Fruit fly (Drosophila melanogaster): ENCODE results near the gene CG13705.

DNA sequence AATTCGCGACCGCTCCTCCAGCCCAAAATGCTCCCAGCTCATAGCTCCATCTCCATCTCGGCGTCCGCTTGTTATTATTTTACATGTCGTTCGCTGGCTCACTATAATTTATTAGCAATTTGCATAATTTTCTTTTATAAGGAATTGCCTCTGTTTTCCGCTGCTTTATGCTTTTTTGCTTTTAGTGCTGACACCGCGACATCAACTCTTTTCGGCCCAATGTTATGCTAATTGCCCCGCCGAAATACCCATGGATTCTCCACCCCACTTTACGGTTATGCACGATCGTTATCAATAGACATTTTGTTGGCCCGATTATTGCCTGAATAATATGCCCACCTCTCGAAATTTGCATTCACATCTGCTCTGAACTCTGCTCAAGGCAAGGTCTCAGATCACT lies 41.5 kb upstream of the CG13705 start:
- TF ChIP-seq psq (GFP tag; optimal IDR thresholded peaks at IDR 0.05), result no peak
- TF ChIP-seq CG12744 (GFP tag; optimal IDR thresholded peaks at IDR 0.05), result no peak
- no peak for TF ChIP-seq bsh (GFP tag; optimal IDR thresholded peaks at IDR 0.05)
- no peak for TF ChIP-seq bowl (GFP tag; IDR thresholded peaks at IDR 0.05)
- no peak for TF ChIP-seq CG7271 (tag; optimal IDR thresholded peaks at IDR 0.05)
- no peak for TF ChIP-seq B-H1 (GFP tag; IDR thresholded peaks at IDR 0.05)
- no peak for TF ChIP-seq CG18764 (GFP tag; optimal IDR thresholded peaks at IDR 0.05)
- no peak for TF ChIP-seq Sry-β (GFP tag; optimal IDR thresholded peaks at IDR 0.05)
- TF ChIP-seq CG17385 (GFP tag; optimal IDR thresholded peaks at IDR 0.05), result no peak
- TF ChIP-seq BEAF-32 (GFP tag; optimal IDR thresholded peaks at IDR 0.05), result no peak
- no peak for TF ChIP-seq MTF-1 (GFP tag; optimal IDR thresholded peaks at IDR 0.05; ENCODE audit: borderline replicate concordance)
- TF ChIP-seq CG2889 (GFP tag; IDR thresholded peaks at IDR 0.05), result no peak
